Worm (Caenorhabditis elegans) whole organism, late embryonic: ENCODE data around the gene wdr-54.

Experiments
- C38D4.7 ChIP-seq: fragments of 200-800 bp; sonication (Bioruptor generic); optimal IDR thresholded peaks from 2 replicates; lab custom pipeline; 2018; ENCODE audit warnings: mild to moderate bottlenecking, missing genetic modification characterization, moderate library complexity, missing compliant biosample characterization
- K02D7.2 ChIP-seq: sonication (generic microtip); optimal IDR thresholded peaks from 2 replicates; lab custom pipeline; 2017; ENCODE audit warnings: mild to moderate bottlenecking, missing genetic modification characterization, missing compliant biosample characterization
- K09A11.1 ChIP-seq: sonication (generic microtip); optimal IDR thresholded peaks from 2 replicates; lab custom pipeline; 2017; ENCODE audit warnings: antibody characterized with exemption, mild to moderate bottlenecking, missing genetic modification characterization, missing compliant biosample characterization; ENCODE audit not compliant: insufficient read depth
- ceh-18 ChIP-seq: sonication (generic microtip); optimal IDR thresholded peaks from 2 replicates; lab custom pipeline; 2016; ENCODE audit warnings: missing genetic modification characterization, missing compliant biosample characterization
- ceh-19 ChIP-seq: fragments of 200-800 bp; sonication (Bioruptor generic); optimal IDR thresholded peaks from 2 replicates; lab custom pipeline; 2018; ENCODE audit warnings: mild to moderate bottlenecking, missing genetic modification characterization, missing compliant biosample characterization
- ceh-22 ChIP-seq: sonication (generic microtip); optimal IDR thresholded peaks from 2 replicates; lab custom pipeline; 2017; ENCODE audit warnings: missing biosample characterization, missing genetic modification characterization
- ceh-31 ChIP-seq: sonication (generic microtip); optimal IDR thresholded peaks from 2 replicates; lab custom pipeline; 2016; ENCODE audit warnings: missing genetic modification characterization, missing compliant biosample characterization
- ceh-45 ChIP-seq: fragments of 200-800 bp; sonication (Bioruptor generic); IDR thresholded peaks from 2 replicates; pipeline ENCODE4 v1.3.6; 2022; ENCODE audit warnings: missing genetic modification reagents, missing genetic modification characterization, missing compliant biosample characterization
- ceh-48 ChIP-seq: sonication (generic microtip); optimal IDR thresholded peaks from 2 replicates; lab custom pipeline; 2016; ENCODE audit warnings: missing genetic modification characterization, inconsistent platforms, missing compliant biosample characterization
- ceh-9 ChIP-seq: sonication (generic microtip); optimal IDR thresholded peaks from 2 replicates; lab custom pipeline; 2016; ENCODE audit warnings: mild to moderate bottlenecking, missing genetic modification characterization, inconsistent platforms, missing compliant biosample characterization
- che-1 ChIP-seq: sonication (generic microtip); optimal IDR thresholded peaks from 2 replicates; lab custom pipeline; 2016; ENCODE audit warnings: mild to moderate bottlenecking, missing genetic modification characterization, missing compliant biosample characterization
- dve-1 ChIP-seq: sonication (generic microtip); optimal IDR thresholded peaks from 2 replicates; lab custom pipeline; 2017; ENCODE audit warnings: antibody characterized with exemption, mild to moderate bottlenecking, missing genetic modification characterization, missing compliant biosample characterization
- ets-4 ChIP-seq: sonication (generic microtip); optimal IDR thresholded peaks from 2 replicates; lab custom pipeline; 2016; ENCODE audit warnings: missing genetic modification characterization, missing compliant biosample characterization
- fkh-10 ChIP-seq: fragments of 150-350 bp; optimal IDR thresholded peaks from 2 replicates; lab custom pipeline; 2014; ENCODE audit warnings: missing biosample characterization, missing genetic modification reagents, missing genetic modification characterization
- fkh-6 ChIP-seq: sonication (generic microtip); optimal IDR thresholded peaks from 2 replicates; lab custom pipeline; 2016; ENCODE audit warnings: missing genetic modification characterization, missing compliant biosample characterization
- hlh-15 ChIP-seq: sonication (generic microtip); optimal IDR thresholded peaks from 2 replicates; lab custom pipeline; 2016; ENCODE audit warnings: missing genetic modification characterization, missing compliant biosample characterization
- hlh-6 ChIP-seq: sonication (generic microtip); optimal IDR thresholded peaks from 2 replicates; lab custom pipeline; 2016; ENCODE audit warnings: missing genotype, missing genetic modification characterization, missing compliant biosample characterization
- hlh-8 ChIP-seq: sonication (generic microtip); optimal IDR thresholded peaks from 2 replicates; lab custom pipeline; 2016; ENCODE audit warnings: missing genotype, missing genetic modification characterization, missing compliant biosample characterization
- lim-6 ChIP-seq: sonication (generic microtip); optimal IDR thresholded peaks from 2 replicates; lab custom pipeline; 2016; ENCODE audit warnings: missing genetic modification characterization, missing compliant biosample characterization
- nfya-1 ChIP-seq: sonication (generic microtip); optimal IDR thresholded peaks from 2 replicates; lab custom pipeline; 2017; ENCODE audit warnings: missing genetic modification characterization, mild to moderate bottlenecking, missing compliant biosample characterization, antibody characterized with exemption, moderate library complexity
- nhr-232 ChIP-seq: sonication (generic microtip); optimal IDR thresholded peaks from 2 replicates; lab custom pipeline; 2016; ENCODE audit warnings: missing genetic modification characterization, missing compliant biosample characterization
- npax-4 ChIP-seq: sonication (generic microtip); optimal IDR thresholded peaks from 2 replicates; lab custom pipeline; 2016; ENCODE audit warnings: missing genetic modification characterization, missing compliant biosample characterization
- pat-9 ChIP-seq: fragments of 200-800 bp; sonication (Bioruptor generic); optimal IDR thresholded peaks from 2 replicates; lab custom pipeline; 2018; ENCODE audit warnings: mild to moderate bottlenecking, missing genetic modification characterization, moderate library complexity, missing compliant biosample characterization
- pax-1 ChIP-seq: fragments of 150-350 bp; optimal IDR thresholded peaks from 2 replicates; lab custom pipeline; 2014; ENCODE audit warnings: missing biosample characterization, missing genetic modification characterization
- ref-2 ChIP-seq: sonication (generic microtip); optimal IDR thresholded peaks from 2 replicates; lab custom pipeline; 2016; ENCODE audit warnings: missing genetic modification characterization, missing compliant biosample characterization
- rnt-1 ChIP-seq: sonication (generic microtip); optimal IDR thresholded peaks from 2 replicates; lab custom pipeline; 2016; ENCODE audit warnings: missing genetic modification characterization, missing compliant biosample characterization
- sdc-2 ChIP-seq: sonication (generic microtip); optimal IDR thresholded peaks from 2 replicates; lab custom pipeline; 2016; ENCODE audit warnings: missing genotype, missing genetic modification characterization, missing compliant biosample characterization
- sox-2 ChIP-seq: fragments of 200-800 bp; sonication (Bioruptor generic); IDR thresholded peaks from 2 replicates; pipeline ENCODE4 v1.3.6; 2022; ENCODE audit warnings: missing genetic modification reagents, missing genetic modification characterization, missing compliant biosample characterization
- tbx-2 ChIP-seq: sonication (generic microtip); optimal IDR thresholded peaks from 2 replicates; lab custom pipeline; 2016; ENCODE audit warnings: missing genetic modification characterization, missing compliant biosample characterization
- unc-42 ChIP-seq: sonication (generic microtip); optimal IDR thresholded peaks from 2 replicates; lab custom pipeline; 2016; ENCODE audit warnings: missing genotype, missing genetic modification characterization, missing compliant biosample characterization
- unc-55 ChIP-seq: sonication (generic microtip); optimal IDR thresholded peaks from 2 replicates; lab custom pipeline; 2017; ENCODE audit warnings: missing biosample characterization, missing genetic modification reagents, missing genetic modification characterization
- unc-86 ChIP-seq: sonication (generic microtip); optimal IDR thresholded peaks from 2 replicates; lab custom pipeline; 2016; ENCODE audit warnings: missing genetic modification characterization, missing compliant biosample characterization
- ztf-16 ChIP-seq: sonication (generic microtip); optimal IDR thresholded peaks from 2 replicates; lab custom pipeline; 2017; ENCODE audit warnings: missing genetic modification characterization, missing compliant biosample characterization

The wdr-54 gene

ce11 chrX:828603-829002 lies at the start of gene wdr-54:
TSS of gene wdr-54 (plus strand) at chrX:828903.
- no peak for TF ChIP-seq ceh-45 (GFP tag; lab: Robert Waterston, UW)

- TF ChIP-seq K02D7.2: no peak
- no peak for TF ChIP-seq pax-1 (tag; lab: Kevin White, UChicago)
Observed at ce11 chrX:779259-779658, 49.4 kb upstream of the wdr-54 start.

ce11 chrX:780027-780426 lies 48.7 kb upstream of the wdr-54 start:
- TF ChIP-seq ceh-18 (no peak), C38D4.7 (GFP tag; lab: Kevin White, UChicago) (no peak), hlh-6 (tag; lab: Kevin White, UChicago) (no peak), che-1 (tag; lab: Kevin White, UChicago) (no peak), ceh-22 (tag; lab: Kevin White, UChicago) (no peak), tbx-2 (no peak), ets-4 (tag; lab: Kevin White, UChicago) (no peak), hlh-15 (tag; lab: Kevin White, UChicago) (no peak), unc-42 (tag; lab: Kevin White, UChicago) (no peak), sox-2 (GFP tag; lab: Robert Waterston, UW) (no peak), unc-55 (no peak)

- no peak for TF ChIP-seq K09A11.1 (tag; lab: Kevin White, UChicago)
- TF ChIP-seq tbx-2: no peak
- no peak for TF ChIP-seq ztf-16 (tag; lab: Kevin White, UChicago)
- no peak for TF ChIP-seq lim-6 (tag; lab: Kevin White, UChicago)
Observed at ce11 chrX:784853-785252, 43.9 kb upstream of the wdr-54 start, which contains the start of gene T04G9.6. TSS of gene T04G9.6 (minus strand) at chrX:784953.

ce11 chrX:785368-785767 lies 43.3 kb upstream of the wdr-54 start:
- TF ChIP-seq nhr-232 (tag; lab: Kevin White, UChicago) (no peak), sox-2 (GFP tag; lab: Robert Waterston, UW) (no peak), rnt-1 (tag; lab: Kevin White, UChicago) (no peak), ceh-45 (GFP tag; lab: Robert Waterston, UW) (0 out of 2 replicates have a peak, but pooled peaks have one; percentile 13), pat-9 (no peak), unc-86 (no peak), dve-1 (tag; lab: Kevin White, UChicago) (no peak), hlh-8 (tag; lab: Kevin White, UChicago) (no peak), pax-1 (tag; lab: Kevin White, UChicago) (no peak), sdc-2 (tag; lab: Kevin White, UChicago) (peak; percentile 97)

ce11 chrX:787992-788391 lies 40.7 kb upstream of the wdr-54 start, which contains the start of gene attf-5:
TSS of gene attf-5 (plus strand) at chrX:788353.
- TF ChIP-seq sdc-2 (tag; lab: Kevin White, UChicago) (peak; percentile 89), ceh-22 (tag; lab: Kevin White, UChicago) (no peak), ceh-48 (tag; lab: Kevin White, UChicago) (peak; percentile 70), ref-2 (tag; lab: Kevin White, UChicago) (no peak), nfya-1 (tag; lab: Kevin White, UChicago) (peak; percentile 12), unc-55 (peak; percentile 21), ceh-31 (tag; lab: Kevin White, UChicago) (no peak)

- TF ChIP-seq hlh-6 (tag; lab: Kevin White, UChicago): no peak
- TF ChIP-seq ceh-9 (tag; lab: Kevin White, UChicago): no peak
- TF ChIP-seq npax-4 (tag; lab: Kevin White, UChicago): no peak
- no peak for TF ChIP-seq fkh-6 (tag; lab: Kevin White, UChicago)
- TF ChIP-seq ceh-19 (GFP tag; lab: Kevin White, UChicago): no peak
- no peak for TF ChIP-seq fkh-10 (GFP tag; lab: Kevin White, UChicago)
Observed at ce11 chrX:789848-790247, 38.9 kb upstream of the wdr-54 start.
